Fruit fly (Drosophila melanogaster) S2 (cell line): Measurements from ENCODE around the gene CG7309.

ENCODE experiments used
- CG8478 ChIP-seq: fragments of >200 bp; optimal IDR thresholded peaks from 2 replicates; lab custom pipeline; 2018
- CTCF ChIP-seq, 2 experiments: fragments of >200 bp; optimal IDR thresholded peaks; 2 replicates each; lab custom pipeline; 2018

- no peak for TF ChIP-seq CG8478 (lab: Kevin White, UChicago)
- TF ChIP-seq CTCF (optimal IDR thresholded peaks at IDR 0.05; lab: Kevin White, UChicago), result no peak
Observed at dm6 chr2L:10910548-10910947, 1.9 kb upstream of the CG7309 start, which contains the start of gene CG14069.
